Worm (Caenorhabditis elegans): ENCODE data around the gene Y45F10D.15.

- TF ChIP-seq pqm-1 (tag; optimal IDR thresholded peaks at IDR 0.05) (no peak), efl-1 (optimal IDR thresholded peaks at IDR 0.05) (no peak), efl-1 (GFP tag; optimal IDR thresholded peaks at IDR 0.05 in 1 of 2) (no peak), ama-1 (optimal IDR thresholded peaks at IDR 0.05) (no peak), unc-62 (GFP tag; optimal IDR thresholded peaks at IDR 0.05) (no peak), lsy-2 (tag; optimal IDR thresholded peaks at IDR 0.05) (no peak), fos-1 (tag; optimal IDR thresholded peaks at IDR 0.05) (no peak), zag-1 (tag; optimal IDR thresholded peaks at IDR 0.05) (no peak), snu-23 (GFP tag; optimal IDR thresholded peaks at IDR 0.05) (no peak), ceh-8 (GFP tag; optimal IDR thresholded peaks at IDR 0.05) (no peak), lin-15B (tag; optimal IDR thresholded peaks at IDR 0.05) (no peak)
Observed at ce11 chrIV:13807724-13808123, 13.0 kb downstream of the Y45F10D.15 start, which contains the start of gene Y45F10D.14.

Measured in whole organism, L1 larva.